Worm (Caenorhabditis elegans): ENCODE measurements around the gene nhr-63.

nhr-63 gene

DNA sequence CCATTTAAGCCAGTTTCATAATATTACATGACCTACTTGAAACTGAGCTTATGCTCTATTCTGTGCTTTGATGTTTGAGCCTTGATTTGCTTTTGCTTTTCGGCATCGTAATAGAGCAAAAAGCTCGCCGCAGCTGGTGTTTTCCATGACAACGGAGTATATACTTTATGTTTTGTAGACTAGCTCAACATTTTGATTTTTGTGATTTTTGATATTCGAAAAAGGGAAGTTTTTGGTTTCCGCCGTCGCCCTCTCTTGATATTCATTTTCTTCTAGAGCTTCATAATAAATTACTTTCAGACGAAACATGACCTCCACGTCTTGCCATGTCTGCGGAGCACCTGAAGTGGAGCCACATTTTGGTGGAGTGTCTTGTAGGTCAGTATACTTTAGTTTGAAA, at the start of gene nhr-63:
nhr-63 (plus strand) TSS at position 301 of the 400 bp plus-strand sequence.
- TF ChIP-seq fos-1 (tag; optimal IDR thresholded peaks at IDR 0.05) (no peak), aly-2 (tag; optimal IDR thresholded peaks at IDR 0.05) (no peak), ztf-11 (tag; optimal IDR thresholded peaks at IDR 0.05) (no peak), lin-39 (tag; optimal IDR thresholded peaks at IDR 0.05) (no peak)

ce11 chrV:15952762-15953161, 49.6 kb upstream of the nhr-63 start, which contains the start of gene srw-56:
Gene srw-56 (minus strand): TSS chrV:15952862.
- TF ChIP-seq Y55F3AM.14 (GFP tag; optimal IDR thresholded peaks at IDR 0.05) (no peak), nhr-129 (tag; optimal IDR thresholded peaks at IDR 0.05) (no peak), nhr-77 (tag; optimal IDR thresholded peaks at IDR 0.05) (no peak), unc-55 (GFP tag; optimal IDR thresholded peaks at IDR 0.05) (no peak), lsy-2 (tag; optimal IDR thresholded peaks at IDR 0.05) (no peak), ztf-11 (tag; optimal IDR thresholded peaks at IDR 0.05) (no peak), skn-1 (tag; optimal IDR thresholded peaks at IDR 0.05) (no peak), nhr-11 (tag; optimal IDR thresholded peaks at IDR 0.05) (no peak), lin-39 (tag; optimal IDR thresholded peaks at IDR 0.05) (no peak), unc-62 (GFP tag; optimal IDR thresholded peaks at IDR 0.05) (no peak), nhr-12 (tag; optimal IDR thresholded peaks at IDR 0.05) (no peak), mbf-1 (tag; optimal IDR thresholded peaks at IDR 0.05) (no peak), C34F6.9 (tag; optimal IDR thresholded peaks at IDR 0.05) (no peak), zag-1 (tag; optimal IDR thresholded peaks at IDR 0.05) (no peak)

DNA sequence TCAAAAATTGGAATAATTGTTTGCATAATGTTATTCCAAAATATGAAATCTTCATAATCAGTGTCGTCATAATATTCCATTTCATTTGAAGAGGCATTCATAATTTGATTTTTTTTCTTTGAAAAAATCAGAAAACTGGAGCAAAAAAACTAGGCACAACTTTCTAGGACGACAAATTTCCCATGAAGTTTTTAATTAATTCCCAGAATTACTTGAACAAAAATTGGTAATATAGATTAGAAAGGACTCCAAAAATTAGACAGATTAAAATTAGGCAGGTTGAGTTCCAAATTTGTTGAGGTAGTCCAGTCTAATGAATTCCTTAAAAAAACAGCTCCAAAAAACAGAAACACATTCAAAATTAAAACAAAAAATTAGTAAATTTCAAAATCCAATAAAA, 47.5 kb upstream of the nhr-63 start, which contains the start of gene srw-57:
srw-57 (minus strand) TSS at position 101 of the 400 bp plus-strand sequence.
- TF ChIP-seq nhr-21 (tag; optimal IDR thresholded peaks at IDR 0.05) = no peak
- TF ChIP-seq ceh-82 (tag; optimal IDR thresholded peaks at IDR 0.05) = no peak

ce11 chrV:15955497-15955896, 46.9 kb upstream of the nhr-63 start, which contains the start of gene srh-186:
Gene srh-186 (plus strand): TSS chrV:15955797.
- TF ChIP-seq unc-55 (GFP tag; optimal IDR thresholded peaks at IDR 0.05) (no peak), mab-5 (tag; optimal IDR thresholded peaks at IDR 0.05) (no peak), lin-39 (tag; optimal IDR thresholded peaks at IDR 0.05) (no peak), dmd-4 (tag; optimal IDR thresholded peaks at IDR 0.05) (no peak), lsy-2 (tag; optimal IDR thresholded peaks at IDR 0.05) (no peak), nhr-10 (tag; optimal IDR thresholded peaks at IDR 0.05) (no peak), nhr-21 (tag; optimal IDR thresholded peaks at IDR 0.05) (no peak), C34F6.9 (tag; optimal IDR thresholded peaks at IDR 0.05) (no peak), alr-1 (tag; optimal IDR thresholded peaks at IDR 0.05) (no peak), nhr-77 (tag; optimal IDR thresholded peaks at IDR 0.05) (no peak), nhr-11 (tag; optimal IDR thresholded peaks at IDR 0.05) (no peak), R02D3.7 (tag; optimal IDR thresholded peaks at IDR 0.05) (no peak), gmeb-1 (tag; optimal IDR thresholded peaks at IDR 0.05) (no peak), F13H6.1 (tag; optimal IDR thresholded peaks at IDR 0.05) (no peak)

- TF ChIP-seq nhr-25 (tag; optimal IDR thresholded peaks at IDR 0.05) = no peak
- TF ChIP-seq skn-1 (tag; optimal IDR thresholded peaks at IDR 0.05) = no peak
These were observed 45.3 kb upstream of the nhr-63 start, which contains the start of gene F36G9.3 for ce11 chrV:15957098-15957497. Gene F36G9.3 (plus strand): TSS chrV:15957398.

DNA sequence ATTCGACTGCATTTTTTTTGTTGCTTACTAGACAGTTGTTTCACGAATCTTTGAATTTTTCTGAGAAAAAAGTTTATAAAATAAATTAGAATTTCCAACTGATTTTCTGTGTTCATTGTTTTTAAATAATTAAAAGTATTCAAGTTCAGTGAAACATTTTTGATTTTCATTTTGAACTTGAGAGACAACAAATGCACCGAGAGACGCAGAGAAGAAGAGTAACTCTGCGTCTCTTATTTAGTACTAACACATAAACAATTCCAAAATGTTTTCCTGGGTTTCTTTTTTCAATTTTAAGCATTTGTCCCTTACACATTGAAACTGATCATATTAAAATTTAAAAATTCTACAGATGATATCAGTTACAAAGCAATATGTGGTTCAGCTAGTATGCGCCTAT, 42.9 kb upstream of the nhr-63 start:
- TF ChIP-seq sma-9 (GFP tag; optimal IDR thresholded peaks at IDR 0.05) (peak; percentile 43), sma-9 (tag; optimal IDR thresholded peaks at IDR 0.05) (no peak), Y55F3AM.14 (GFP tag; optimal IDR thresholded peaks at IDR 0.05) (no peak), lin-13 (GFP tag; optimal IDR thresholded peaks at IDR 0.05) (no peak), elt-3 (tag; optimal IDR thresholded peaks at IDR 0.05) (no peak), alr-1 (tag; optimal IDR thresholded peaks at IDR 0.05) (no peak), zag-1 (tag; optimal IDR thresholded peaks at IDR 0.05) (no peak), nhr-21 (tag; optimal IDR thresholded peaks at IDR 0.05) (no peak), blmp-1 (tag; optimal IDR thresholded peaks at IDR 0.05; ENCODE audit: insufficient read depth) (no peak), unc-55 (GFP tag; optimal IDR thresholded peaks at IDR 0.05) (no peak), C34F6.9 (tag; optimal IDR thresholded peaks at IDR 0.05) (peak; percentile 18), skn-1 (tag; optimal IDR thresholded peaks at IDR 0.05) (no peak), sma-3 (GFP tag; optimal IDR thresholded peaks at IDR 0.05) (no peak), lsy-2 (tag; optimal IDR thresholded peaks at IDR 0.05) (no peak), mbf-1 (tag; optimal IDR thresholded peaks at IDR 0.05) (no peak), ceh-82 (tag; optimal IDR thresholded peaks at IDR 0.05) (no peak), dmd-4 (tag; optimal IDR thresholded peaks at IDR 0.05) (no peak)
